Fruit fly (Drosophila melanogaster) whole organism, embryonic: ENCODE data around the gene CG32944.

Experiments used
- CG10274 ChIP-seq: fragments of 200-800 bp; sonication (Bioruptor generic); optimal IDR thresholded peaks from 3 replicates; lab custom pipeline; 2017; ENCODE audit warnings: missing biosample characterization, mild to moderate bottlenecking, missing genetic modification characterization
- CG10366 ChIP-seq: fragments of 200-800 bp; sonication (Bioruptor generic); IDR thresholded peaks from 2 replicates; pipeline ENCODE4 v1.3.6; 2022; ENCODE audit warnings: missing biosample characterization, missing genetic modification characterization
- CG11696 ChIP-seq: fragments of 200-800 bp; sonication (Bioruptor generic); IDR thresholded peaks from 2 replicates; pipeline ENCODE4 v1.3.6; 2022; ENCODE audit warnings: missing biosample characterization, missing genetic modification characterization
- CG12071 ChIP-seq: fragments of 200-800 bp; sonication (Bioruptor generic); optimal IDR thresholded peaks from 3 replicates; lab custom pipeline; 2018; ENCODE audit warnings: missing biosample characterization, mild to moderate bottlenecking, missing genetic modification characterization
- CG12219 ChIP-seq: fragments of 200-800 bp; sonication (Bioruptor generic); optimal IDR thresholded peaks from 3 replicates; lab custom pipeline; 2018; ENCODE audit warnings: missing biosample characterization, mild to moderate bottlenecking, missing genetic modification characterization
- CG12659 ChIP-seq: fragments of 200-800 bp; sonication (Bioruptor generic); optimal IDR thresholded peaks from 3 replicates; lab custom pipeline; 2017; ENCODE audit warnings: mild to moderate bottlenecking, missing biosample characterization, missing genetic modification reagents, missing genetic modification characterization
- CG13296 ChIP-seq: fragments of 200-800 bp; sonication (Bioruptor generic); optimal IDR thresholded peaks from 3 replicates; lab custom pipeline; 2018; ENCODE audit warnings: missing biosample characterization, mild to moderate bottlenecking, missing genetic modification characterization
- CG18599 ChIP-seq: fragments of 200-800 bp; sonication (Bioruptor generic); optimal IDR thresholded peaks from 3 replicates; lab custom pipeline; 2017; ENCODE audit warnings: missing biosample characterization, missing genetic modification characterization, mild to moderate bottlenecking, moderate library complexity, missing genetic modification reagents
- CG18764 ChIP-seq: fragments of 200-800 bp; sonication (Bioruptor generic); optimal IDR thresholded peaks from 3 replicates; lab custom pipeline; 2016; ENCODE audit warnings: missing biosample characterization, missing genetic modification characterization
- CG32532 ChIP-seq: fragments of 200-800 bp; sonication (Bioruptor generic); IDR thresholded peaks from 2 replicates; pipeline ENCODE4 v1.3.6; 2022; ENCODE audit warnings: missing biosample characterization, missing genetic modification characterization
- CG33213 ChIP-seq: fragments of 200-800 bp; sonication (Bioruptor generic); optimal IDR thresholded peaks from 3 replicates; lab custom pipeline; 2016; ENCODE audit warnings: missing biosample characterization, missing genetic modification characterization
- CG4360 ChIP-seq: fragments of 200-800 bp; sonication (Bioruptor generic); IDR thresholded peaks from 2 replicates; pipeline ENCODE4 v1.3.6; 2022; ENCODE audit warnings: missing biosample characterization, missing genetic modification characterization
- CG4404 ChIP-seq: fragments of 200-800 bp; sonication (Bioruptor generic); IDR thresholded peaks from 2 replicates; pipeline ENCODE4 v1.3.6; 2022; ENCODE audit warnings: missing biosample characterization, missing genetic modification characterization
- CG4424 ChIP-seq: fragments of 200-800 bp; sonication (Bioruptor generic); optimal IDR thresholded peaks from 3 replicates; lab custom pipeline; 2016; ENCODE audit warnings: missing biosample characterization, missing genetic modification characterization
- CG6654 ChIP-seq: fragments of 200-800 bp; sonication (Bioruptor generic); optimal IDR thresholded peaks from 2 replicates; lab custom pipeline; 2017; ENCODE audit warnings: missing biosample characterization, mild to moderate bottlenecking, missing genetic modification characterization
- CG6683 ChIP-seq: fragments of 200-800 bp; sonication (Bioruptor generic); optimal IDR thresholded peaks from 2 replicates; lab custom pipeline; 2017; ENCODE audit warnings: missing biosample characterization, mild to moderate bottlenecking, missing genetic modification characterization, missing genetic modification reagents
- CG8281 ChIP-seq: fragments of 200-800 bp; sonication (Bioruptor generic); optimal IDR thresholded peaks from 2 replicates; lab custom pipeline; 2018; ENCODE audit warnings: missing biosample characterization, mild to moderate bottlenecking, missing genetic modification characterization, moderate library complexity
- CG9797 ChIP-seq: fragments of 200-800 bp; sonication (Bioruptor generic); optimal IDR thresholded peaks from 3 replicates; lab custom pipeline; 2018; ENCODE audit warnings: missing biosample characterization, mild to moderate bottlenecking, missing genetic modification characterization
- Dfd ChIP-seq, 2 experiments: fragments of >200 bp; optimal IDR thresholded peaks; 2 replicates each; lab custom pipeline; 2017; ENCODE audit warnings: missing biosample characterization in 2 of 2, missing genetic modification characterization in 2 of 2
- GATAe ChIP-seq: fragments of 200-800 bp; sonication (Bioruptor generic); conservative IDR thresholded peaks from 2 replicates; pipeline ENCODE4 v1.3.6; 2022; ENCODE audit warnings: missing biosample characterization, missing genetic modification characterization
- HLH4C ChIP-seq: fragments of 200-800 bp; sonication (Bioruptor generic); IDR thresholded peaks from 3 replicates; pipeline ENCODE4 v1.3.6; 2022; ENCODE audit warnings: missing biosample characterization, missing genetic modification characterization; ENCODE audit not compliant: partially characterized antibody
- Med ChIP-seq: fragments of 200-800 bp; sonication (Bioruptor generic); peaks from one replicate; lab custom pipeline; 2016; ENCODE audit warnings: missing biosample characterization, missing genetic modification characterization, mild to moderate bottlenecking, inconsistent platforms, moderate library complexity
- Oli ChIP-seq: fragments of 200-800 bp; sonication (Bioruptor generic); optimal IDR thresholded peaks from 2 replicates; lab custom pipeline; 2018; ENCODE audit warnings: missing biosample characterization, mild to moderate bottlenecking, missing genetic modification characterization, moderate library complexity
- Opbp ChIP-seq: fragments of 200-800 bp; sonication (Bioruptor generic); IDR thresholded peaks from 3 replicates; pipeline ENCODE4 v1.3.6; 2022; ENCODE audit warnings: missing biosample characterization, missing genetic modification characterization; ENCODE audit not compliant: partially characterized antibody
- Ptx1 ChIP-seq: fragments of 200-800 bp; sonication (Bioruptor generic); IDR thresholded peaks from 2 replicates; pipeline ENCODE4 v1.3.6; 2022; ENCODE audit warnings: missing biosample characterization, missing genetic modification characterization
- Trl ChIP-seq, 3 experiments: fragments of >200 bp in 2 of 3; fragments of 200-800 bp in 1 of 3; sonication (Bioruptor generic) in 1 of 3; optimal IDR thresholded peaks; 2 replicates in 1 of 3; 3 replicates in 2 of 3; lab custom pipeline; 2016 to 2017; ENCODE audit warnings: missing biosample characterization in 1 of 3, missing genetic modification characterization in 1 of 3
- Usf ChIP-seq: fragments of 200-800 bp; sonication (Bioruptor generic); optimal IDR thresholded peaks from 2 replicates; lab custom pipeline; 2017; ENCODE audit warnings: missing genotype, missing biosample characterization, missing genetic modification characterization
- Vsx1 ChIP-seq: fragments of 200-800 bp; sonication (Bioruptor generic); optimal IDR thresholded peaks from 2 replicates; lab custom pipeline; 2017; ENCODE audit warnings: missing biosample characterization, mild to moderate bottlenecking, missing genetic modification characterization, missing genetic modification reagents
- ase ChIP-seq: fragments of 200-800 bp; sonication (Bioruptor generic); IDR thresholded peaks from 3 replicates; pipeline ENCODE4 v1.3.6; 2022; ENCODE audit warnings: missing biosample characterization, missing genetic modification characterization
- cg ChIP-seq: fragments of 200-800 bp; sonication (Bioruptor generic); optimal IDR thresholded peaks from 3 replicates; lab custom pipeline; 2019; ENCODE audit warnings: missing biosample characterization, mild to moderate bottlenecking, missing genetic modification characterization, moderate library complexity
- chm ChIP-seq: fragments of 200-800 bp; sonication (Bioruptor generic); IDR thresholded peaks from 2 replicates; pipeline ENCODE4 v1.3.6; 2022; ENCODE audit warnings: missing biosample characterization, missing genetic modification characterization
- crp ChIP-seq, 2 experiments: fragments of 200-800 bp; sonication (Bioruptor generic); optimal IDR thresholded peaks; 2 replicates in 1 of 2; 3 replicates in 1 of 2; lab custom pipeline; 2017; ENCODE audit warnings: missing biosample characterization in 2 of 2, missing genetic modification characterization in 2 of 2, mild to moderate bottlenecking in 1 of 2, moderate library complexity in 1 of 2
- esg ChIP-seq: fragments of 200-800 bp; sonication (Bioruptor generic); conservative IDR thresholded peaks from 2 replicates; pipeline ENCODE4 v1.3.6; 2022; ENCODE audit warnings: missing biosample characterization, missing genetic modification characterization
- gem ChIP-seq: fragments of 200-800 bp; sonication (Bioruptor generic); optimal IDR thresholded peaks from 2 replicates; lab custom pipeline; 2019; ENCODE audit warnings: missing biosample characterization, mild to moderate bottlenecking, missing genetic modification characterization, moderate library complexity
- insv ChIP-seq, 2 experiments: fragments of 200-800 bp; sonication (Bioruptor generic); optimal IDR thresholded peaks; 3 replicates each; lab custom pipeline; 2016 to 2018; ENCODE audit warnings: missing biosample characterization in 2 of 2, missing genetic modification characterization in 2 of 2
- lmd ChIP-seq: fragments of 200-800 bp; sonication (Bioruptor generic); IDR thresholded peaks from 2 replicates; pipeline ENCODE4 v1.3.6; 2022; ENCODE audit warnings: missing biosample characterization, missing genetic modification characterization
- mld ChIP-seq: fragments of 200-800 bp; sonication (Bioruptor generic); IDR thresholded peaks from 3 replicates; pipeline ENCODE4 v1.3.6; 2022; ENCODE audit warnings: missing biosample characterization, missing genetic modification characterization; ENCODE audit not compliant: partially characterized antibody
- nau ChIP-seq: fragments of 200-800 bp; sonication (Bioruptor generic); optimal IDR thresholded peaks from 3 replicates; lab custom pipeline; 2017; ENCODE audit warnings: missing biosample characterization, mild to moderate bottlenecking, missing genetic modification characterization, missing genetic modification reagents
- nmo ChIP-seq: fragments of 200-800 bp; sonication (Bioruptor generic); optimal IDR thresholded peaks from 2 replicates; lab custom pipeline; 2018; ENCODE audit warnings: missing biosample characterization, mild to moderate bottlenecking, missing genetic modification characterization, moderate library complexity
- peb ChIP-seq: fragments of 200-800 bp; sonication (Bioruptor generic); IDR thresholded peaks from 2 replicates; pipeline ENCODE4 v1.3.6; 2022; ENCODE audit warnings: missing biosample characterization, missing genetic modification characterization
- pnt ChIP-seq: fragments of 200-800 bp; sonication (Bioruptor generic); optimal IDR thresholded peaks from 3 replicates; lab custom pipeline; 2016; ENCODE audit warnings: missing biosample characterization, missing genetic modification characterization
- pzg ChIP-seq: fragments of 200-800 bp; sonication (Bioruptor generic); optimal IDR thresholded peaks from 3 replicates; lab custom pipeline; 2018; ENCODE audit warnings: missing biosample characterization, mild to moderate bottlenecking, missing genetic modification characterization, moderate library complexity
- row ChIP-seq: fragments of 200-800 bp; sonication (Bioruptor generic); IDR thresholded peaks from 3 replicates; pipeline ENCODE4 v1.3.6; 2022; ENCODE audit warnings: missing biosample characterization, missing genetic modification characterization
- slou ChIP-seq: fragments of 200-800 bp; sonication (Bioruptor generic); optimal IDR thresholded peaks from 3 replicates; lab custom pipeline; 2016; ENCODE audit warnings: missing biosample characterization, missing genetic modification characterization
- sob ChIP-seq: fragments of 200-800 bp; sonication (Bioruptor generic); IDR thresholded peaks from 2 replicates; pipeline ENCODE4 v1.3.6; 2022; ENCODE audit warnings: missing biosample characterization, missing genetic modification characterization
- stwl ChIP-seq: fragments of 200-800 bp; sonication (Bioruptor generic); optimal IDR thresholded peaks from 3 replicates; lab custom pipeline; 2018; ENCODE audit warnings: missing biosample characterization, mild to moderate bottlenecking, missing genetic modification characterization, moderate library complexity
- tll ChIP-seq, 2 experiments: fragments of 200-800 bp in 1 of 2; fragments of >200 bp in 1 of 2; sonication (Bioruptor generic) in 1 of 2; optimal IDR thresholded peaks; 2 replicates each; lab custom pipeline; 2017 to 2019; ENCODE audit warnings: missing biosample characterization in 2 of 2, missing genetic modification characterization in 2 of 2, mild to moderate bottlenecking in 1 of 2, moderate library complexity in 1 of 2
- zen ChIP-seq: fragments of 200-800 bp; sonication (Bioruptor generic); optimal IDR thresholded peaks from 3 replicates; lab custom pipeline; 2018; ENCODE audit warnings: missing biosample characterization, mild to moderate bottlenecking, missing genetic modification characterization, moderate library complexity

CG32944 gene

dm6 chr3R:4381079-4381919, 38.1 kb downstream of the CG32944 start, which contains the start of gene Cont (continued):
- TF ChIP-seq CG11696 (GFP tag; lab: Robert Waterston, UW) (no peak), Med (GFP tag; lab: Kevin White, UChicago) (peak; percentile 79), Oli (tag; lab: Kevin White, UChicago) (no peak), Dfd (GFP tag; optimal IDR thresholded peaks at IDR 0.05; lab: Kevin White, UChicago) (no peak), stwl (tag; lab: Kevin White, UChicago) (peak; percentile 55), CG6654 (GFP tag; lab: Kevin White, UChicago) (no peak), sob (GFP tag; lab: Robert Waterston, UW) (no peak), nau (GFP tag; lab: Kevin White, UChicago) (no peak), CG8281 (tag; lab: Kevin White, UChicago) (no peak), esg (GFP tag; lab: Robert Waterston, UW) (no peak), CG33213 (no peak), CG9797 (GFP tag; lab: Kevin White, UChicago) (peak; percentile 59), CG12659 (peak; percentile 48), CG10366 (GFP tag; lab: Robert Waterston, UW) (no peak), GATAe (no peak), slou (GFP tag; lab: Kevin White, UChicago) (no peak), CG18764 (GFP tag; lab: Kevin White, UChicago) (no peak), tll (GFP tag; optimal IDR thresholded peaks at IDR 0.05; lab: Kevin White, UChicago) (no peak), CG12071 (GFP tag; lab: Kevin White, UChicago) (no peak), gem (tag; lab: Kevin White, UChicago) (no peak), mld (GFP tag; lab: Robert Waterston, UW) (peak; percentile 82), pnt (GFP tag; lab: Kevin White, UChicago) (no peak), ase (no peak), crp (GFP tag; optimal IDR thresholded peaks at IDR 0.05; lab: Kevin White, UChicago) (no peak), CG13296 (GFP tag; lab: Kevin White, UChicago) (no peak), CG12219 (no peak), chm (GFP tag; lab: Robert Waterston, UW) (no peak), Vsx1 (no peak), zen (tag; lab: Kevin White, UChicago) (peak; percentile 58), nmo (GFP tag; lab: Kevin White, UChicago) (peak; percentile 30), CG4424 (GFP tag; lab: Kevin White, UChicago) (no peak), insv (GFP tag; optimal IDR thresholded peaks at IDR 0.05; lab: Kevin White, UChicago) (no peak), CG18599 (GFP tag; lab: Kevin White, UChicago) (no peak), CG10274 (GFP tag; lab: Kevin White, UChicago) (no peak), Opbp (GFP tag; lab: Robert Waterston, UW) (peak; percentile 97), lmd (GFP tag; lab: Robert Waterston, UW) (0 out of 2 replicates have a peak, but pooled peaks have one; percentile 7), Trl (optimal IDR thresholded peaks at IDR 0.05; lab: Kevin White, UChicago) (no peak), Trl (GFP tag; optimal IDR thresholded peaks at IDR 0.05; lab: Kevin White, UChicago) (no peak), HLH4C (GFP tag; lab: Robert Waterston, UW) (peak; percentile 93), CG4360 (no peak), CG4404 (GFP tag; lab: Robert Waterston, UW) (no peak), Ptx1 (GFP tag; lab: Robert Waterston, UW) (no peak), Usf (GFP tag; lab: Kevin White, UChicago) (no peak), CG32532 (GFP tag; lab: Robert Waterston, UW) (peak; percentile 31; the same call in 1 of the 2 replicates), pzg (GFP tag; lab: Kevin White, UChicago) (peak; percentile 82), cg (peak; percentile 76), CG6683 (GFP tag; lab: Kevin White, UChicago) (no peak), peb (no peak), row (GFP tag; lab: Robert Waterston, UW) (peak; percentile 37; the same call in 1 of the 3 replicates)
